Fruit fly (Drosophila melanogaster) whole organism, embryonic: Measurements from ENCODE around the gene foxo.

ENCODE experiments used
- Adf1 ChIP-seq: fragments of 200-800 bp; sonication (Bioruptor generic); IDR thresholded peaks from 2 replicates; pipeline ENCODE4 v1.3.6; 2022; ENCODE audit warnings: missing biosample characterization, missing genetic modification characterization
- Atf-2 ChIP-seq: fragments of 200-800 bp; sonication (Bioruptor generic); optimal IDR thresholded peaks from 2 replicates; lab custom pipeline; 2016; ENCODE audit warnings: missing biosample characterization, missing genetic modification characterization
- Atf6 ChIP-seq: fragments of 200-800 bp; sonication (Bioruptor generic); IDR thresholded peaks from 2 replicates; pipeline ENCODE4 v1.3.6; 2022; ENCODE audit warnings: missing biosample characterization, missing genetic modification characterization
- BEAF-32 ChIP-seq: fragments of 200-800 bp; sonication (Bioruptor generic); optimal IDR thresholded peaks from 3 replicates; lab custom pipeline; 2017; ENCODE audit warnings: missing biosample characterization, missing genetic modification characterization, mild to moderate bottlenecking, moderate library complexity, missing genetic modification reagents
- CG11560 ChIP-seq: fragments of 200-800 bp; sonication (Bioruptor generic); IDR thresholded peaks from 3 replicates; pipeline ENCODE4 v1.3.6; 2022; ENCODE audit warnings: missing biosample characterization, missing genetic modification characterization
- CG11695 ChIP-seq: fragments of 200-800 bp; sonication (Bioruptor generic); IDR thresholded peaks from 3 replicates; pipeline ENCODE4 v1.3.6; 2022; ENCODE audit warnings: missing biosample characterization, missing genetic modification characterization
- CG12236 ChIP-seq: fragments of 200-800 bp; sonication (Bioruptor generic); optimal IDR thresholded peaks from 2 replicates; lab custom pipeline; 2016; ENCODE audit warnings: missing biosample characterization, missing genetic modification characterization
- CG12744 ChIP-seq: fragments of 200-800 bp; sonication (Bioruptor generic); optimal IDR thresholded peaks from 2 replicates; lab custom pipeline; 2016; ENCODE audit warnings: missing biosample characterization, missing genetic modification characterization
- CG13624 ChIP-seq: fragments of 200-800 bp; sonication (Bioruptor generic); optimal IDR thresholded peaks from 2 replicates; lab custom pipeline; 2016; ENCODE audit warnings: missing biosample characterization, missing genetic modification characterization
- CG17359 ChIP-seq: fragments of 200-800 bp; sonication (Bioruptor generic); optimal IDR thresholded peaks from 3 replicates; lab custom pipeline; 2018; ENCODE audit warnings: missing biosample characterization, mild to moderate bottlenecking, missing genetic modification characterization, moderate library complexity
- CG17361 ChIP-seq: fragments of 200-800 bp; sonication (Bioruptor generic); IDR thresholded peaks from 3 replicates; pipeline ENCODE4 v1.3.6; 2022; ENCODE audit warnings: missing biosample characterization, missing genetic modification characterization
- CG17829 ChIP-seq: fragments of 200-800 bp; optimal IDR thresholded peaks from 2 replicates; lab custom pipeline; 2019; ENCODE audit warnings: missing biosample characterization, mild to moderate bottlenecking, missing genetic modification characterization, moderate library complexity
- CG2712 ChIP-seq: fragments of 200-800 bp; optimal IDR thresholded peaks from 3 replicates; lab custom pipeline; 2019; ENCODE audit warnings: missing biosample characterization, mild to moderate bottlenecking, missing genetic modification characterization, moderate library complexity
- CG30403 ChIP-seq: fragments of 200-800 bp; sonication (Bioruptor generic); optimal IDR thresholded peaks from 3 replicates; lab custom pipeline; 2016; ENCODE audit warnings: missing biosample characterization, missing genetic modification characterization
- CG31224 ChIP-seq: fragments of 200-800 bp; sonication (Bioruptor generic); IDR thresholded peaks from 2 replicates; pipeline ENCODE4 v1.3.6; 2022; ENCODE audit warnings: missing biosample characterization, missing genetic modification characterization
- CG4730 ChIP-seq: fragments of 200-800 bp; sonication (Bioruptor generic); IDR thresholded peaks from 2 replicates; pipeline ENCODE4 v1.3.6; 2022; ENCODE audit warnings: missing biosample characterization, missing genetic modification characterization
- CG5953 ChIP-seq: fragments of 200-800 bp; sonication (Bioruptor generic); IDR thresholded peaks from 2 replicates; pipeline ENCODE4 v1.3.6; 2022; ENCODE audit warnings: missing biosample characterization, missing genetic modification characterization
- CG6683 ChIP-seq: fragments of 200-800 bp; sonication (Bioruptor generic); optimal IDR thresholded peaks from 2 replicates; lab custom pipeline; 2017; ENCODE audit warnings: missing biosample characterization, mild to moderate bottlenecking, missing genetic modification characterization, missing genetic modification reagents
- CG7271 ChIP-seq: fragments of 200-800 bp; sonication (Bioruptor generic); optimal IDR thresholded peaks from 2 replicates; lab custom pipeline; 2018; ENCODE audit warnings: missing biosample characterization, mild to moderate bottlenecking, missing genetic modification characterization, moderate library complexity
- CG7928 ChIP-seq: fragments of 200-800 bp; sonication (Bioruptor generic); optimal IDR thresholded peaks from 2 replicates; lab custom pipeline; 2017; ENCODE audit warnings: missing biosample characterization, mild to moderate bottlenecking, missing genetic modification characterization
- CG8290 ChIP-seq, 3 experiments: fragments of 200-800 bp; sonication (Bioruptor generic); optimal IDR thresholded peaks; 2 replicates each; lab custom pipeline; 2016 to 2019; ENCODE audit warnings: missing biosample characterization in 3 of 3, missing genetic modification characterization in 3 of 3, mild to moderate bottlenecking in 2 of 3, moderate library complexity in 1 of 3
- CG9727 ChIP-seq: fragments of 200-800 bp; sonication (Bioruptor generic); optimal IDR thresholded peaks from 3 replicates; lab custom pipeline; 2017; ENCODE audit warnings: missing biosample characterization, mild to moderate bottlenecking, missing genetic modification characterization
- Camta ChIP-seq: fragments of 200-800 bp; sonication (Bioruptor generic); optimal IDR thresholded peaks from 2 replicates; lab custom pipeline; 2016; ENCODE audit warnings: missing biosample characterization, missing genetic modification characterization
- D19B ChIP-seq: fragments of 200-800 bp; sonication (Bioruptor generic); optimal IDR thresholded peaks from 2 replicates; lab custom pipeline; 2017; ENCODE audit warnings: missing biosample characterization, mild to moderate bottlenecking, missing genetic modification characterization
- Elba2 ChIP-seq: fragments of 200-800 bp; sonication (Bioruptor generic); optimal IDR thresholded peaks from 3 replicates; lab custom pipeline; 2016; ENCODE audit warnings: missing biosample characterization, missing genetic modification characterization
- Ets97D ChIP-seq: fragments of 200-800 bp; sonication (Bioruptor generic); optimal IDR thresholded peaks from 3 replicates; lab custom pipeline; 2016; ENCODE audit warnings: missing biosample characterization, missing genetic modification characterization
- HLH3B ChIP-seq: fragments of 200-800 bp; sonication (Bioruptor generic); IDR thresholded peaks from 2 replicates; pipeline ENCODE4 v1.3.6; 2022; ENCODE audit warnings: missing biosample characterization, missing genetic modification characterization
- Jarid2 ChIP-seq: fragments of 200-800 bp; sonication (Bioruptor generic); optimal IDR thresholded peaks from 3 replicates; lab custom pipeline; 2017; ENCODE audit warnings: mild to moderate bottlenecking, missing biosample characterization, missing genetic modification reagents, missing genetic modification characterization
- Myb ChIP-seq: fragments of 200-800 bp; sonication (Bioruptor generic); optimal IDR thresholded peaks from 2 replicates; lab custom pipeline; 2016; ENCODE audit warnings: missing biosample characterization, missing genetic modification characterization
- NC2β ChIP-seq: fragments of 200-800 bp; sonication (Bioruptor generic); optimal IDR thresholded peaks from 2 replicates; lab custom pipeline; 2016; ENCODE audit warnings: missing biosample characterization, missing genetic modification characterization
- Scr ChIP-seq: fragments of 200-800 bp; sonication (Bioruptor generic); IDR thresholded peaks from 2 replicates; pipeline ENCODE4 v1.3.6; 2022; ENCODE audit warnings: missing biosample characterization, missing genetic modification characterization; ENCODE audit not compliant: partially characterized antibody
- Spps ChIP-seq: fragments of 200-800 bp; sonication (Bioruptor generic); optimal IDR thresholded peaks from 2 replicates; lab custom pipeline; 2018; ENCODE audit warnings: missing biosample characterization, mild to moderate bottlenecking, missing genetic modification characterization
- Tbp ChIP-seq: fragments of >200 bp; optimal IDR thresholded peaks from 2 replicates; lab custom pipeline; 2018; ENCODE audit warnings: missing biosample characterization, missing genetic modification characterization
- bowl ChIP-seq: fragments of 200-800 bp; sonication (Bioruptor generic); IDR thresholded peaks from 2 replicates; pipeline ENCODE4 v1.3.6; 2022; ENCODE audit warnings: missing biosample characterization, missing genetic modification characterization
- chm ChIP-seq: fragments of 200-800 bp; sonication (Bioruptor generic); IDR thresholded peaks from 2 replicates; pipeline ENCODE4 v1.3.6; 2022; ENCODE audit warnings: missing biosample characterization, missing genetic modification characterization
- da ChIP-seq: fragments of 200-800 bp; sonication (Bioruptor generic); optimal IDR thresholded peaks from 2 replicates; lab custom pipeline; 2016; ENCODE audit warnings: missing biosample characterization, missing genetic modification characterization
- fd96Cb ChIP-seq: fragments of 200-800 bp; sonication (Bioruptor generic); optimal IDR thresholded peaks from 2 replicates; lab custom pipeline; 2018; ENCODE audit warnings: missing biosample characterization, mild to moderate bottlenecking, missing genetic modification characterization, moderate library complexity
- gt ChIP-seq: fragments of 200-800 bp; sonication (Bioruptor generic); IDR thresholded peaks from 2 replicates; pipeline ENCODE4 v1.3.6; 2022; ENCODE audit warnings: missing biosample characterization, missing genetic modification characterization
- hbn ChIP-seq: fragments of 200-800 bp; sonication (Bioruptor generic); IDR thresholded peaks from 2 replicates; pipeline ENCODE4 v1.3.6; 2022; ENCODE audit warnings: missing biosample characterization, missing genetic modification characterization; ENCODE audit not compliant: partially characterized antibody
- jumu ChIP-seq: fragments of 200-800 bp; sonication (Bioruptor generic); optimal IDR thresholded peaks from 3 replicates; lab custom pipeline; 2016; ENCODE audit warnings: missing biosample characterization, missing genetic modification characterization
- sc ChIP-seq, 3 experiments: fragments of >200 bp in 2 of 3; fragments of 200-800 bp in 1 of 3; sonication (Bioruptor generic) in 1 of 3; optimal IDR thresholded peaks; 2 replicates in 2 of 3; 3 replicates in 1 of 3; lab custom pipeline; 2017; ENCODE audit warnings: mild to moderate bottlenecking in 1 of 3, missing biosample characterization in 1 of 3, missing genetic modification characterization in 1 of 3, missing genetic modification reagents in 1 of 3
- sd ChIP-seq: fragments of 200-800 bp; sonication (Bioruptor generic); optimal IDR thresholded peaks from 3 replicates; lab custom pipeline; 2018; ENCODE audit warnings: missing biosample characterization, mild to moderate bottlenecking, missing genetic modification characterization, moderate library complexity
- slou ChIP-seq: fragments of 200-800 bp; sonication (Bioruptor generic); optimal IDR thresholded peaks from 3 replicates; lab custom pipeline; 2016; ENCODE audit warnings: missing biosample characterization, missing genetic modification characterization
- stc ChIP-seq: fragments of 200-800 bp; sonication (Bioruptor generic); IDR thresholded peaks from 2 replicates; pipeline ENCODE4 v1.3.6; 2022; ENCODE audit warnings: missing biosample characterization, missing genetic modification characterization
- sug ChIP-seq: fragments of 200-800 bp; optimal IDR thresholded peaks from 2 replicates; lab custom pipeline; 2019; ENCODE audit warnings: missing biosample characterization, mild to moderate bottlenecking, missing genetic modification characterization, moderate library complexity
- vnd ChIP-seq: fragments of 200-800 bp; sonication (Bioruptor generic); IDR thresholded peaks from 3 replicates; pipeline ENCODE4 v1.3.6; 2022; ENCODE audit warnings: missing biosample characterization, missing genetic modification characterization; ENCODE audit not compliant: partially characterized antibody
- vvl ChIP-seq: fragments of 200-800 bp; sonication (Bioruptor generic); IDR thresholded peaks from 2 replicates; pipeline ENCODE4 v1.3.6; 2022; ENCODE audit warnings: missing biosample characterization, missing genetic modification characterization
- zf30C ChIP-seq: fragments of 200-800 bp; sonication (Bioruptor generic); optimal IDR thresholded peaks from 3 replicates; lab custom pipeline; 2018; ENCODE audit warnings: missing biosample characterization, mild to moderate bottlenecking, missing genetic modification characterization

Gene foxo

dm6 chr3R:14052182-14053036 lies 4.3 kb upstream of the foxo start (continued):
- no peak for TF ChIP-seq Scr (GFP tag; lab: Robert Waterston, UW)
- peak; percentile 63 for TF ChIP-seq zf30C (GFP tag; lab: Kevin White, UChicago)
- peak; percentile 55 for TF ChIP-seq jumu (GFP tag; lab: Kevin White, UChicago)
- TF ChIP-seq da (GFP tag; lab: Kevin White, UChicago) = peak; percentile 77
- peak; percentile 75 for TF ChIP-seq Adf1
- peak; percentile 92 for TF ChIP-seq CG31224 (GFP tag; lab: Robert Waterston, UW)
- TF ChIP-seq vnd (GFP tag; lab: Robert Waterston, UW) = no peak
- TF ChIP-seq CG11695 (GFP tag; lab: Robert Waterston, UW) = peak; percentile 94; the same call in 2 of the 3 replicates
- TF ChIP-seq CG7271 = no peak
- no peak; the same call in 1 of the 2 replicates for TF ChIP-seq hbn (GFP tag; lab: Robert Waterston, UW)
- TF ChIP-seq Elba2 = no peak
- peak; percentile 74; the same call in 1 of the 2 replicates for TF ChIP-seq stc (GFP tag; lab: Robert Waterston, UW)
- peak; percentile 11 for TF ChIP-seq CG12236
- TF ChIP-seq CG9727 (GFP tag; lab: Kevin White, UChicago) = peak; percentile 86
- peak; percentile 74 for TF ChIP-seq Myb (GFP tag; lab: Kevin White, UChicago)
- peak; percentile 81 for TF ChIP-seq CG4730 (GFP tag; lab: Robert Waterston, UW)
- peak; percentile 53 for TF ChIP-seq Jarid2
- peak; percentile 85 for TF ChIP-seq CG17361 (GFP tag; lab: Robert Waterston, UW)
- peak; percentile 68 for TF ChIP-seq slou (GFP tag; lab: Kevin White, UChicago)
- TF ChIP-seq Tbp (GFP tag; lab: Kevin White, UChicago) = no peak
- peak; percentile 73 for TF ChIP-seq CG6683 (GFP tag; lab: Kevin White, UChicago)
- peak; percentile 45 for TF ChIP-seq NC2β (GFP tag; lab: Kevin White, UChicago)
- TF ChIP-seq CG30403 (GFP tag; lab: Kevin White, UChicago) = peak; percentile 92
- TF ChIP-seq sug (tag; lab: Kevin White, UChicago) = peak; percentile 82
- peak; percentile 78; the same call in 1 of the 2 replicates for TF ChIP-seq vvl (GFP tag; lab: Robert Waterston, UW)
- TF ChIP-seq CG5953 (GFP tag; lab: Robert Waterston, UW) = no peak
- TF ChIP-seq sc (optimal IDR thresholded peaks at IDR 0.05; lab: Kevin White, UChicago) = no peak
- TF ChIP-seq sc (GFP tag; optimal IDR thresholded peaks at IDR 0.05; lab: Kevin White, UChicago) = no peak
- no peak for TF ChIP-seq chm
- peak; percentile 81 for TF ChIP-seq CG17359 (tag; lab: Kevin White, UChicago)
- peak; percentile 56; the same call in 1 of the 2 replicates for TF ChIP-seq bowl
- peak; percentile 84 for TF ChIP-seq Camta (GFP tag; lab: Kevin White, UChicago)
- TF ChIP-seq HLH3B (GFP tag; lab: Robert Waterston, UW) = peak; percentile 63; the same call in 1 of the 2 replicates
- peak; percentile 93 for TF ChIP-seq Atf6
- no peak for TF ChIP-seq Spps
- TF ChIP-seq CG7928 (GFP tag; lab: Kevin White, UChicago) = peak; percentile 82
- TF ChIP-seq CG17829 (tag; lab: Kevin White, UChicago) = peak; percentile 72
- TF ChIP-seq BEAF-32 (GFP tag; lab: Kevin White, UChicago) = no peak
- TF ChIP-seq fd96Cb (tag; lab: Kevin White, UChicago) = peak; percentile 70
- TF ChIP-seq CG12744 (GFP tag; lab: Kevin White, UChicago) = peak; percentile 73
- peak; percentile 84 for TF ChIP-seq CG11560 (tag; lab: Robert Waterston, UW)
- TF ChIP-seq CG13624 = peak; percentile 92
- peak; percentile 51 for TF ChIP-seq Ets97D (GFP tag; lab: Kevin White, UChicago)
- TF ChIP-seq CG8290 (GFP tag; optimal IDR thresholded peaks at IDR 0.05; lab: Kevin White, UChicago) = no peak
- TF ChIP-seq CG8290 (tag; optimal IDR thresholded peaks at IDR 0.05; lab: Kevin White, UChicago) = peak in 1 of 2 experiments; percentile 81
- peak; percentile 73 for TF ChIP-seq CG2712 (tag; lab: Kevin White, UChicago)
- TF ChIP-seq Atf-2 (GFP tag; lab: Kevin White, UChicago) = peak; percentile 82
- TF ChIP-seq D19B = peak; percentile 85
- TF ChIP-seq sd = peak; percentile 46
- TF ChIP-seq gt (GFP tag; lab: Robert Waterston, UW) = 0 out of 2 replicates have a peak, but pooled peaks have one; percentile 21
